Worm (Caenorhabditis elegans) whole organism, L2 larva: ENCODE results near the gene F32D8.15.

ENCODE experiments used
- C34F6.9 ChIP-seq: fragments of 150-350 bp; optimal IDR thresholded peaks from 2 replicates; lab custom pipeline; 2014; ENCODE audit warnings: missing biosample characterization, missing genetic modification characterization
- F13H6.1 ChIP-seq: sonication (generic microtip); optimal IDR thresholded peaks from 2 replicates; lab custom pipeline; 2016; ENCODE audit warnings: missing genetic modification characterization, missing compliant biosample characterization
- R02D3.7 ChIP-seq: fragments of 150-350 bp; optimal IDR thresholded peaks from 2 replicates; lab custom pipeline; 2014; ENCODE audit warnings: missing biosample characterization, missing genetic modification characterization
- Y55F3AM.14 ChIP-seq: fragments of 200-800 bp; sonication (Bioruptor generic); optimal IDR thresholded peaks from 2 replicates; lab custom pipeline; 2018; ENCODE audit warnings: mild to moderate bottlenecking, missing genetic modification characterization, missing compliant biosample characterization
- ama-1 ChIP-seq: fragments of 150-350 bp; optimal IDR thresholded peaks from 2 replicates; lab custom pipeline; 2018; ENCODE audit warnings: inconsistent platforms
- blmp-1 ChIP-seq: sonication (generic microtip); optimal IDR thresholded peaks from 2 replicates; lab custom pipeline; 2017; ENCODE audit warnings: missing genetic modification characterization, mild to moderate bottlenecking, missing compliant biosample characterization, antibody characterized with exemption, moderate library complexity; ENCODE audit not compliant: insufficient read depth
- ceh-16 ChIP-seq: fragments of 150-350 bp; optimal IDR thresholded peaks from 2 replicates; lab custom pipeline; 2014; ENCODE audit warnings: missing biosample characterization, missing genetic modification characterization
- ceh-82 ChIP-seq: fragments of 150-350 bp; optimal IDR thresholded peaks from 2 replicates; lab custom pipeline; 2014; ENCODE audit warnings: missing biosample characterization, missing genetic modification characterization
- crh-2 ChIP-seq: sonication (generic microtip); optimal IDR thresholded peaks from 2 replicates; lab custom pipeline; 2017; ENCODE audit warnings: missing biosample characterization, missing genetic modification characterization
- dmd-4 ChIP-seq: sonication (generic microtip); optimal IDR thresholded peaks from 2 replicates; lab custom pipeline; 2017; ENCODE audit warnings: missing biosample characterization, missing genetic modification characterization
- egl-27 ChIP-seq: sonication (generic microtip); optimal IDR thresholded peaks from 3 replicates; lab custom pipeline; 2017; ENCODE audit warnings: missing biosample characterization, missing genetic modification reagents, missing genetic modification characterization
- elt-3 ChIP-seq: sonication (generic microtip); optimal IDR thresholded peaks from 2 replicates; lab custom pipeline; 2017; ENCODE audit warnings: missing biosample characterization, missing genetic modification characterization
- fos-1 ChIP-seq: fragments of 150-350 bp; optimal IDR thresholded peaks from 2 replicates; lab custom pipeline; 2014; ENCODE audit warnings: missing biosample characterization, missing genetic modification characterization
- gmeb-1 ChIP-seq: fragments of 150-350 bp; optimal IDR thresholded peaks from 2 replicates; lab custom pipeline; 2014; ENCODE audit warnings: missing biosample characterization, missing genetic modification characterization
- lin-11 ChIP-seq: fragments of 150-350 bp; sonication (generic microtip); optimal IDR thresholded peaks from 2 replicates; lab custom pipeline; 2014; ENCODE audit warnings: missing biosample characterization, missing genetic modification characterization, inconsistent platforms, mixed read lengths
- lin-13 ChIP-seq: fragments of 150-350 bp; optimal IDR thresholded peaks from 2 replicates; lab custom pipeline; 2014; ENCODE audit warnings: missing biosample characterization, missing genetic modification reagents, missing genetic modification characterization
- lin-39 ChIP-seq: fragments of 150-350 bp; optimal IDR thresholded peaks from 2 replicates; lab custom pipeline; 2014; ENCODE audit warnings: missing biosample characterization, missing genetic modification reagents, missing genetic modification characterization
- lsy-2 ChIP-seq, 2 experiments: fragments of 150-350 bp in 1 of 2; sonication (generic microtip) in 1 of 2; optimal IDR thresholded peaks; 2 replicates each; lab custom pipeline; 2014 to 2017; ENCODE audit warnings: missing biosample characterization in 2 of 2, missing genetic modification characterization in 2 of 2
- mab-5 ChIP-seq: fragments of 150-350 bp; optimal IDR thresholded peaks from 2 replicates; lab custom pipeline; 2014; ENCODE audit warnings: missing biosample characterization, missing genetic modification characterization
- nhr-10 ChIP-seq: sonication (generic microtip); optimal IDR thresholded peaks from 2 replicates; lab custom pipeline; 2017; ENCODE audit warnings: missing biosample characterization, missing genetic modification characterization
- nhr-11 ChIP-seq: fragments of 150-350 bp; optimal IDR thresholded peaks from 2 replicates; lab custom pipeline; 2014; ENCODE audit warnings: missing biosample characterization, missing genetic modification characterization
- nhr-129 ChIP-seq: fragments of 150-350 bp; optimal IDR thresholded peaks from 2 replicates; lab custom pipeline; 2014; ENCODE audit warnings: missing biosample characterization, missing genetic modification characterization
- nhr-23 ChIP-seq: fragments of 150-350 bp; optimal IDR thresholded peaks from 2 replicates; lab custom pipeline; 2014; ENCODE audit warnings: missing biosample characterization, missing genetic modification reagents, missing genetic modification characterization
- nhr-6 ChIP-seq: fragments of 150-350 bp; optimal IDR thresholded peaks from 2 replicates; lab custom pipeline; 2014; ENCODE audit warnings: missing biosample characterization, missing genetic modification characterization
- nhr-77 ChIP-seq: fragments of 150-350 bp; optimal IDR thresholded peaks from 2 replicates; lab custom pipeline; 2014; ENCODE audit warnings: missing biosample characterization, missing genetic modification characterization
- sem-4 ChIP-seq: fragments of 150-350 bp; optimal IDR thresholded peaks from 2 replicates; lab custom pipeline; 2014; ENCODE audit warnings: missing biosample characterization, missing genetic modification reagents, missing genetic modification characterization
- skn-1 ChIP-seq: sonication (generic microtip); optimal IDR thresholded peaks from 2 replicates; lab custom pipeline; 2017; ENCODE audit warnings: missing biosample characterization, missing genetic modification characterization
- sma-3 ChIP-seq: sonication (generic microtip); optimal IDR thresholded peaks from 2 replicates; lab custom pipeline; 2016; ENCODE audit warnings: missing genetic modification reagents, missing genetic modification characterization, missing compliant biosample characterization
- sma-9 ChIP-seq, 2 experiments: fragments of 150-350 bp in 1 of 2; sonication (generic microtip) in 1 of 2; optimal IDR thresholded peaks; 2 replicates each; lab custom pipeline; 2014 to 2016; ENCODE audit warnings: missing genetic modification characterization in 2 of 2, mild to moderate bottlenecking in 1 of 2, missing biosample characterization in 1 of 2, missing compliant biosample characterization in 1 of 2, missing genetic modification reagents in 1 of 2, moderate library complexity in 1 of 2
- unc-39 ChIP-seq: fragments of 150-350 bp; optimal IDR thresholded peaks from 2 replicates; lab custom pipeline; 2014; ENCODE audit warnings: missing biosample characterization, missing genetic modification characterization
- unc-55 ChIP-seq: fragments of 150-350 bp; sonication (generic microtip); optimal IDR thresholded peaks from 3 replicates; lab custom pipeline; 2014; ENCODE audit warnings: missing biosample characterization, missing genetic modification reagents, missing genetic modification characterization
- unc-62 ChIP-seq: fragments of 150-350 bp; optimal IDR thresholded peaks from 2 replicates; lab custom pipeline; 2014; ENCODE audit warnings: missing biosample characterization, missing genetic modification reagents, missing genetic modification characterization
- ztf-1 ChIP-seq: fragments of 200-800 bp; sonication (Bioruptor generic); conservative IDR thresholded peaks from 2 replicates; pipeline ENCODE4 v1.3.6; 2022; ENCODE audit warnings: missing genetic modification characterization, missing compliant biosample characterization
- ztf-11 ChIP-seq: sonication (generic microtip); optimal IDR thresholded peaks from 2 replicates; lab custom pipeline; 2017; ENCODE audit warnings: missing biosample characterization, missing genetic modification characterization
- ztf-4 ChIP-seq: fragments of 150-350 bp; optimal IDR thresholded peaks from 2 replicates; lab custom pipeline; 2014; ENCODE audit warnings: missing biosample characterization, missing genetic modification characterization

Gene F32D8.15

ce11 chrV:10909959-10910358 is 6.1 kb downstream of the F32D8.15 start:
- TF ChIP-seq skn-1 = no peak
- no peak for TF ChIP-seq unc-55 (GFP tag; lab: Kevin White, UChicago)
- TF ChIP-seq nhr-11 (tag; lab: Kevin White, UChicago) = no peak
- no peak for TF ChIP-seq unc-62
- TF ChIP-seq nhr-6 (tag; lab: Kevin White, UChicago) = no peak
- no peak for TF ChIP-seq lin-11 (tag; lab: Kevin White, UChicago)
- TF ChIP-seq ceh-82 (tag; lab: Kevin White, UChicago) = no peak
- TF ChIP-seq nhr-129 (tag; lab: Kevin White, UChicago) = no peak
- TF ChIP-seq nhr-77 (tag; lab: Kevin White, UChicago) = no peak
- no peak for TF ChIP-seq crh-2 (tag; lab: Kevin White, UChicago)
- TF ChIP-seq gmeb-1 = no peak
- no peak for TF ChIP-seq ama-1 (lab: Kevin White, UChicago)
- TF ChIP-seq elt-3 (tag; lab: Kevin White, UChicago) = no peak

DNA sequence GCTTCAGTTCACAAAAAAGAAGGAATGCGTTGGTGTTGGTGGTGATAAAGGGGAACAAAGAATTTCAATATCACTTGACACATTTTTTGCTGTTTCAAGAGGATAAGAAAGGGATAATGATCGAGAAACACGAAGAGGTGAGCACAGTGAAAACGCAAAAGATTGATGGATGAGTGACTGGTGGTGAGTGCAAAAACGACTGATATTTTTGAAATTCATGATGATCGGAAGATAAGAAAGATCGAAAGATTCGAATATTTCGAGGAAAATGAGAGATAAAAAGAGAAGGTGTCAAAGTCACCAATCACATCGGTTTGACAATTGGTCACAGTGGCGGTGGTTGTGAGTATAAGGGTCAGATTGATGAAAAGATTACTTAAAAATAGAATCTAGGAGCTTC is 12.1 kb downstream of the F32D8.15 start:
- TF ChIP-seq lsy-2 (tag; optimal IDR thresholded peaks at IDR 0.05; lab: Kevin White, UChicago) = no peak
- TF ChIP-seq egl-27 = no peak
- no peak for TF ChIP-seq C34F6.9 (tag; lab: Kevin White, UChicago)
- TF ChIP-seq fos-1 = no peak
- TF ChIP-seq nhr-10 (tag; lab: Kevin White, UChicago) = no peak
- no peak for TF ChIP-seq ztf-1 (GFP tag; lab: Robert Waterston, UW)
- TF ChIP-seq sma-9 (GFP tag; optimal IDR thresholded peaks at IDR 0.05; lab: Kevin White, UChicago) = peak; percentile 12
- no peak for TF ChIP-seq sma-9 (tag; optimal IDR thresholded peaks at IDR 0.05; lab: Kevin White, UChicago)
- TF ChIP-seq F13H6.1 (tag; lab: Kevin White, UChicago) = peak; percentile 34
- no peak for TF ChIP-seq ceh-82 (tag; lab: Kevin White, UChicago)
- no peak for TF ChIP-seq lin-13 (GFP tag; lab: Kevin White, UChicago)
- TF ChIP-seq nhr-11 (tag; lab: Kevin White, UChicago) = no peak
- peak; percentile 63 for TF ChIP-seq nhr-129 (tag; lab: Kevin White, UChicago)
- no peak for TF ChIP-seq ztf-11 (tag; lab: Kevin White, UChicago)

- no peak for TF ChIP-seq R02D3.7 (tag; lab: Kevin White, UChicago)
- TF ChIP-seq C34F6.9 (tag; lab: Kevin White, UChicago) = no peak
- TF ChIP-seq sem-4 (tag; lab: Kevin White, UChicago) = no peak
- TF ChIP-seq nhr-6 (tag; lab: Kevin White, UChicago) = no peak
- TF ChIP-seq ztf-11 (tag; lab: Kevin White, UChicago) = no peak
- no peak for TF ChIP-seq ceh-16 (tag; lab: Kevin White, UChicago)
- no peak for TF ChIP-seq nhr-23 (tag; lab: Kevin White, UChicago)
- no peak for TF ChIP-seq sma-3
- TF ChIP-seq F13H6.1 (tag; lab: Kevin White, UChicago) = no peak
- no peak for TF ChIP-seq unc-62
- TF ChIP-seq ztf-1 (GFP tag; lab: Robert Waterston, UW) = no peak
- TF ChIP-seq lin-39 (tag; lab: Kevin White, UChicago) = no peak
- no peak for TF ChIP-seq mab-5 (tag; lab: Kevin White, UChicago)
- no peak for TF ChIP-seq ztf-4
- TF ChIP-seq unc-39 = no peak
- no peak for TF ChIP-seq Y55F3AM.14 (GFP tag; lab: Kevin White, UChicago)
- TF ChIP-seq nhr-129 (tag; lab: Kevin White, UChicago) = no peak
- no peak for TF ChIP-seq dmd-4
- TF ChIP-seq lin-11 (tag; lab: Kevin White, UChicago) = no peak
- TF ChIP-seq nhr-11 (tag; lab: Kevin White, UChicago) = no peak
Observed at ce11 chrV:10918373-10918772, 14.5 kb downstream of the F32D8.15 start, which contains the start of gene F58B4.2. Gene F58B4.2, minus strand, starts transcription at chrV:10918473.

DNA sequence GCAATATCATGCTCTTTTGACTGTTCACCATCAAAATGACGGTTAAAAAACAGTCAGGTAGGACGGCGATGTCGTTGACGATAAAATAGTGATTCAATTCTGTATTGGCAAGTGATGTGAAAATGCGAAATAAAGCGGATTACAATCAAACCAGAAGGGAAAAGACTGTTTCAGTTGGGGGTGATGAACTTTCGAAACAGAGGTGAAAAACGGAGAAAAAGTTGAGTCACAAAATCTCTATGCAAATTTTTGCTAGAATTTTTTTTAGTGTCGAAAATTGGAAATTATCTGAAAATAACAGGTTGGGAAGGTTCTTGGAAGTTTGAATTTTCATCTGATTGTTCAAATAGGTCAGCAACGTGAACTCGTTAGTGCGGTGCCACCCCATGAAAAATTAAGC is 17.9 kb downstream of the F32D8.15 start, which contains the start of gene nas-31:
TSS of gene nas-31 (minus strand) at position 101 of the 400 bp plus-strand sequence.
- TF ChIP-seq blmp-1 (tag; lab: Kevin White, UChicago) (no peak), lin-11 (tag; lab: Kevin White, UChicago) (no peak), ztf-4 (no peak)
